Worm (Caenorhabditis elegans): ENCODE results near the gene dlat-1.

dlat-1 gene

DNA sequence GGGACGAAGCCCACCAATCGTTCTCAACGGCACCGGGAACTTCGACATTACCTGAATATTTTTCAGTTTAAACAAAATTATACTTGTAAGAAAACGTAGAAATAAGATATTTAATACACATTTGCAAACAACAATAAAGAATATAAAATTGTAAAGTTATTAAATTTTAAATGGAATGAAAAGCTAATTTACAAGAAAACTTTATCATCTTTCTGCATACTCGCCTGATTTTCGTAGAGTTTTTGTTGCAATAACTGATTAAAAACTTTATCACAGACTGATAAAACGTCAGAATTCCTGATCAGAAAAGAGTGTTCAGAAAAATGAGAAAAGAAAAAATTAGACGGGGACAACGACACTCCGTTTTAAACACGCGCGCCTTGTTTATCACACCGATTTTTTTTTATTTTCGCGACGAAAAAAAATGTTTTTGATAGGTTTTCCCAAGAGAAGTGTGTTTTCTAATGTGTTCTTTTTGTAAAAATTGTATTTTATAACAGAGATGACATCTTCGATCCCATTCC is at the start of gene dlat-1, which contains the start of gene fntb-1:
TSS of gene dlat-1 (minus strand) at position 51 of the 524 bp plus-strand sequence.
TSS of gene fntb-1 (plus strand) at position 412 of the 524 bp plus-strand sequence.
- TF ChIP-seq attf-3 (GFP tag; conservative IDR thresholded peaks at IDR 0.05): peak; percentile 89
- TF ChIP-seq pha-4 (tag; optimal IDR thresholded peaks at IDR 0.05): no peak
- TF ChIP-seq Y53G8AR.9 (GFP tag; conservative IDR thresholded peaks at IDR 0.05): no peak
- no peak for TF ChIP-seq aptf-3 (GFP tag; IDR thresholded peaks at IDR 0.05)
- no peak for TF ChIP-seq akir-1 (GFP tag; optimal IDR thresholded peaks at IDR 0.05)
- no peak for TF ChIP-seq snpc-4 (GFP tag; optimal IDR thresholded peaks at IDR 0.05)
- peak in 1 of 4 experiments; percentile 6 for TF ChIP-seq snpc-4 (tag; optimal IDR thresholded peaks at IDR 0.05)
- TF ChIP-seq egl-18 (GFP tag; IDR thresholded peaks at IDR 0.05): no peak
- peak; percentile 78 for TF ChIP-seq nhr-80 (tag; optimal IDR thresholded peaks at IDR 0.05)

DNA sequence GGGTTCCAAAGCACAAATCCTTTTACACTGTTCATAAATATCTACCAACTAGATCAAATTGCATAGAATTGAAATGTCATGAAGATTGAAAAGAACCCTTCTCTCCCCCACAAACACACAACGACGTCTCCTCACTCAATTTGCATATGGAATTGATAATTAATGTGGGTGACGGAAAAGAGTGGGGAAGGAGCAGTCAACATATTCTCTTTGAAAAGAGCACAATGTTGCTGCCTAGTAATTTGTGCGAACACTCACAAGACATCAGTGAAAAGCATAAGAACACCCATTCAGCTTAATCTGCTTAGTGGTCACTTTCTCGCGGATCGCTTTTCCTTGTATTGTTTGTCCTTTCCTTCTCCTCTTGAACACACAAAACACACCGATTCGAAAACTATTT is 49.4 kb upstream of the dlat-1 start:
- TF ChIP-seq hlh-12 (tag; optimal IDR thresholded peaks at IDR 0.05) (no peak), nfya-2 (GFP tag; IDR thresholded peaks at IDR 0.05) (no peak), hsf-1 (GFP tag; IDR thresholded peaks at IDR 0.05) (no peak), Y56A3A.18 (GFP tag; IDR thresholded peaks at IDR 0.05) (0 out of 2 replicates have a peak, but pooled peaks have one; percentile 36), mxl-1 (tag; optimal IDR thresholded peaks at IDR 0.05) (no peak), ekl-4 (GFP tag; IDR thresholded peaks at IDR 0.05) (no peak), F37B4.10 (GFP tag; IDR thresholded peaks at IDR 0.05) (no peak), dpff-1 (tag; optimal IDR thresholded peaks at IDR 0.05) (no peak), ceh-40 (GFP tag; IDR thresholded peaks at IDR 0.05) (no peak)

ce11 chrV:14495493-14495892 is 48.4 kb upstream of the dlat-1 start:
- TF ChIP-seq ztf-3 (GFP tag; optimal IDR thresholded peaks at IDR 0.05) (no peak), dpff-1 (tag; optimal IDR thresholded peaks at IDR 0.05) (no peak), sptf-2 (GFP tag; optimal IDR thresholded peaks at IDR 0.05) (no peak), lin-26 (GFP tag; IDR thresholded peaks at IDR 0.05) (no peak), rpc-1 (optimal IDR thresholded peaks at IDR 0.05) (no peak), rpc-1 (tag; optimal IDR thresholded peaks at IDR 0.05) (no peak), K11D2.4 (GFP tag; IDR thresholded peaks at IDR 0.05) (no peak), lin-40 (tag; optimal IDR thresholded peaks at IDR 0.05) (no peak), zim-3 (tag; optimal IDR thresholded peaks at IDR 0.05) (no peak), attf-3 (GFP tag; conservative IDR thresholded peaks at IDR 0.05) (no peak), let-526 (GFP tag; IDR thresholded peaks at IDR 0.05) (no peak), tbp1 (GFP tag; optimal IDR thresholded peaks at IDR 0.05) (no peak), gei-17 (GFP tag; optimal IDR thresholded peaks at IDR 0.05) (no peak)

DNA sequence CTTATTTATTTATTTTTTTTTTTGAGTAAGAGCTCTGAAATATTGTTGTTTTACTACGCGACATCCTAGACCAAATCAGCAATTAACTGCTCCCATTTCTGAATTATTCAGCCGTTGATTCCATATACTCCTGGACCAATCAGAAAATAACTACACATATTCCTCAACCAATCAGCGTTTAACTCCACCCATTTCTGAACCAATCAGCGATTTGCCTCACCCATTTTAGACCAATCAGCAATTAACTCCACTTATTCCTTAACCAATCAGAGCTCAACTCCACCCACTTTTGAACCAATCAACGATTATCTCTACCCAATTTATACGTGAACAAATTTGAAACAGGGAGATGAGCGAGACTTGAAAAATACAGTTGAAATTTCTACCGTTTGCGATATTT is 46.6 kb upstream of the dlat-1 start:
- no peak for TF ChIP-seq aptf-3 (GFP tag; IDR thresholded peaks at IDR 0.05)
- TF ChIP-seq Y79H2A.3 (GFP tag; conservative IDR thresholded peaks at IDR 0.05): no peak
- no peak for TF ChIP-seq egrh-3 (GFP tag; IDR thresholded peaks at IDR 0.05)
- TF ChIP-seq snpc-1.1 (tag; optimal IDR thresholded peaks at IDR 0.05; ENCODE audit: insufficient read depth): no peak

DNA sequence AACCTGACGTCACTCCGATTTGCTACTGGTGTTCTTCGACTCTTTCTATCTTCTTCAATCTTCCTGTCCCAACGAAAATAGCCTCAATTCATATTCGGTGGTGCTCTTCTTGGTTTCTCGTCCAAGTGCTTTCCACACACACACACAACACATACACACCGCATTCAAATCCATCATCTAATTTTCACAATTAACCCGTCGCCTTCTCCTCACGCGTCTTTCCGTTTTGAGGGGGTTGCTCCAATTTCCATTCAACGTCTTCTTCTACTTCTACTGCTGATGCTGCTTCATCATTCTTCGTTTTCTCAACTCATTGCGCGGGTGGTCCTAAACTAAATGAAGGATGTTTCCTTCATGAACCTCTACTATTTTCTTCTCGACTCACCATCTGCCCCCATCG is 44.0 kb upstream of the dlat-1 start:
- no peak for TF ChIP-seq zfh-2 (GFP tag; conservative IDR thresholded peaks at IDR 0.05)
- TF ChIP-seq snpc-3.4 (tag; optimal IDR thresholded peaks at IDR 0.05): no peak
- no peak for TF ChIP-seq pbrm-1 (GFP tag; IDR thresholded peaks at IDR 0.05)
- TF ChIP-seq akir-1 (GFP tag; optimal IDR thresholded peaks at IDR 0.05): no peak
- TF ChIP-seq snpc-4 (GFP tag; optimal IDR thresholded peaks at IDR 0.05): no peak
- TF ChIP-seq snpc-4 (tag; optimal IDR thresholded peaks at IDR 0.05): no peak
- no peak for TF ChIP-seq ztf-26 (tag; optimal IDR thresholded peaks at IDR 0.05)
- no peak for TF ChIP-seq nhr-27 (tag; optimal IDR thresholded peaks at IDR 0.05)
- TF ChIP-seq lin-54 (GFP tag; optimal IDR thresholded peaks at IDR 0.05): no peak
- TF ChIP-seq F57C9.4 (tag; optimal IDR thresholded peaks at IDR 0.05): no peak
- no peak for TF ChIP-seq madf-3 (GFP tag; IDR thresholded peaks at IDR 0.05)
- TF ChIP-seq tlf-1 (GFP tag; optimal IDR thresholded peaks at IDR 0.05): no peak
- TF ChIP-seq hlh-12 (tag; optimal IDR thresholded peaks at IDR 0.05): no peak
- TF ChIP-seq nfyb-1 (GFP tag; IDR thresholded peaks at IDR 0.05): no peak
- TF ChIP-seq F39B2.1 (GFP tag; IDR thresholded peaks at IDR 0.05): no peak
- no peak for TF ChIP-seq F37B4.10 (GFP tag; IDR thresholded peaks at IDR 0.05)
- TF ChIP-seq snpc-1.3 (tag; optimal IDR thresholded peaks at IDR 0.05; ENCODE audit: insufficient read depth): no peak
